Fruit fly (Drosophila melanogaster): ENCODE results near the gene Npc2b.
A peak's percentile ranks its signal among the peaks of the same experiment; 100 is the strongest.

The Npc2b gene

dm6 chr3R:14056320-14057053, 32.8 kb upstream of the Npc2b start, which contains the start of gene foxo (continued):
- peak; percentile 87 for TF ChIP-seq CG12391 (tag; optimal IDR thresholded peaks at IDR 0.05)
- no peak for TF ChIP-seq mld (GFP tag; IDR thresholded peaks at IDR 0.05; ENCODE audit: partially characterized antibody)
- TF ChIP-seq CG18619 (GFP tag; optimal IDR thresholded peaks at IDR 0.05): peak; percentile 90
- no peak for TF ChIP-seq CG9797 (GFP tag; optimal IDR thresholded peaks at IDR 0.05)
- TF ChIP-seq scrt (GFP tag; optimal IDR thresholded peaks at IDR 0.05): peak; percentile 74
- TF ChIP-seq Oaz (GFP tag; IDR thresholded peaks at IDR 0.05): no peak
- peak; percentile 20 for TF ChIP-seq lbe (GFP tag; optimal IDR thresholded peaks at IDR 0.05)
- TF ChIP-seq CG9437 (GFP tag; optimal IDR thresholded peaks at IDR 0.05): peak; percentile 84
- TF ChIP-seq CG12219 (GFP tag; optimal IDR thresholded peaks at IDR 0.05): peak; percentile 50
- TF ChIP-seq sc (optimal IDR thresholded peaks at IDR 0.05): no peak
- TF ChIP-seq sc (GFP tag; optimal IDR thresholded peaks at IDR 0.05): peak; percentile 59
- TF ChIP-seq CG7839 (tag; optimal IDR thresholded peaks at IDR 0.05): peak; percentile 93
- no peak for TF ChIP-seq Taf1 (GFP tag; IDR thresholded peaks at IDR 0.05)
- TF ChIP-seq CG18011 (GFP tag; optimal IDR thresholded peaks at IDR 0.05): peak; percentile 56
- TF ChIP-seq NfI (GFP tag; optimal IDR thresholded peaks at IDR 0.05): peak; percentile 66
- TF ChIP-seq crc (GFP tag; optimal IDR thresholded peaks at IDR 0.05): no peak
- TF ChIP-seq gem (tag; optimal IDR thresholded peaks at IDR 0.05): peak; percentile 93
- peak; percentile 88 for TF ChIP-seq CG13424 (tag; optimal IDR thresholded peaks at IDR 0.05)
- TF ChIP-seq sima (GFP tag; optimal IDR thresholded peaks at IDR 0.05): no peak
- TF ChIP-seq hkb (optimal IDR thresholded peaks at IDR 0.05): no peak
- peak; percentile 44; the same call in 1 of the 2 replicates for TF ChIP-seq hkb (GFP tag; IDR thresholded peaks at IDR 0.05)
- TF ChIP-seq CG8765 (GFP tag; IDR thresholded peaks at IDR 0.05): no peak
- no peak for TF ChIP-seq Opbp (GFP tag; IDR thresholded peaks at IDR 0.05; ENCODE audit: partially characterized antibody)
- TF ChIP-seq CG1792 (GFP tag; optimal IDR thresholded peaks at IDR 0.05): no peak
- peak; percentile 58 for TF ChIP-seq CG30020 (tag; optimal IDR thresholded peaks at IDR 0.05)
- peak; percentile 89 for TF ChIP-seq Oli (tag; optimal IDR thresholded peaks at IDR 0.05)
- peak; percentile 71 for TF ChIP-seq sug (tag; optimal IDR thresholded peaks at IDR 0.05)
- no peak for TF ChIP-seq abd-A (tag; optimal IDR thresholded peaks at IDR 0.05)
- no peak; the same call in 1 of the 3 replicates for TF ChIP-seq Dbx (GFP tag; IDR thresholded peaks at IDR 0.05)
- TF ChIP-seq knrl (GFP tag; IDR thresholded peaks at IDR 0.05; ENCODE audit: partially characterized antibody): no peak
- no peak for TF ChIP-seq pb (GFP tag; optimal IDR thresholded peaks at IDR 0.05)
- TF ChIP-seq CG17385 (GFP tag; optimal IDR thresholded peaks at IDR 0.05): peak; percentile 86
- TF ChIP-seq Fer2 (tag; optimal IDR thresholded peaks at IDR 0.05): peak; percentile 45
- TF ChIP-seq lov (optimal IDR thresholded peaks at IDR 0.05): no peak
- no peak for TF ChIP-seq lov (GFP tag; IDR thresholded peaks at IDR 0.05)
- TF ChIP-seq Atf6 (GFP tag; IDR thresholded peaks at IDR 0.05): peak; percentile 73
- peak; percentile 53 for TF ChIP-seq CG8359 (GFP tag; optimal IDR thresholded peaks at IDR 0.05; ENCODE audit: borderline replicate concordance)
- TF ChIP-seq Neu2 (GFP tag; optimal IDR thresholded peaks at IDR 0.05; ENCODE audit: borderline replicate concordance): no peak
- TF ChIP-seq Ravus (GFP tag; IDR thresholded peaks at IDR 0.05): no peak; the same call in 1 of the 2 replicates
- TF ChIP-seq Dref (GFP tag; IDR thresholded peaks at IDR 0.05): no peak
- peak; percentile 47; the same call in 1 of the 3 replicates for TF ChIP-seq Mrtf (GFP tag; IDR thresholded peaks at IDR 0.05)
- no peak for TF ChIP-seq prd (optimal IDR thresholded peaks at IDR 0.05)
- peak; percentile 61 for TF ChIP-seq prd (GFP tag; IDR thresholded peaks at IDR 0.05)
- peak; percentile 92 for TF ChIP-seq CG3281 (GFP tag; optimal IDR thresholded peaks at IDR 0.05)
- TF ChIP-seq CG4328 (GFP tag; optimal IDR thresholded peaks at IDR 0.05): peak; percentile 77
- no peak for TF ChIP-seq ab (GFP tag; optimal IDR thresholded peaks at IDR 0.05)
- peak; percentile 79 for TF ChIP-seq unpg (GFP tag; optimal IDR thresholded peaks at IDR 0.05)
- TF ChIP-seq ind (GFP tag; optimal IDR thresholded peaks at IDR 0.05): peak; percentile 70
- TF ChIP-seq C15 (GFP tag; IDR thresholded peaks at IDR 0.05): no peak
- peak; percentile 90 for TF ChIP-seq CG18599 (GFP tag; optimal IDR thresholded peaks at IDR 0.05)

Data from whole organism, embryonic.